Worm (Caenorhabditis elegans) whole organism, L1 larva: ENCODE results near the gene vha-15.

Experiments used
- C04F5.9 ChIP-seq: sonication (generic microtip); optimal IDR thresholded peaks from 2 replicates; lab custom pipeline; 2016; ENCODE audit warnings: missing genetic modification characterization, missing compliant biosample characterization
- F16B12.6 ChIP-seq: fragments of 150-350 bp; optimal IDR thresholded peaks from 2 replicates; lab custom pipeline; 2014; ENCODE audit warnings: missing biosample characterization, missing genetic modification characterization
- alr-1 ChIP-seq: fragments of 200-800 bp; sonication (Bioruptor generic); optimal IDR thresholded peaks from 2 replicates; lab custom pipeline; 2018; ENCODE audit warnings: borderline replicate concordance, mild to moderate bottlenecking, missing genetic modification characterization, missing compliant biosample characterization
- ceh-63 ChIP-seq: fragments of 200-800 bp; sonication (Bioruptor generic); optimal IDR thresholded peaks from 2 replicates; lab custom pipeline; 2018; ENCODE audit warnings: mild to moderate bottlenecking, missing genetic modification characterization, missing compliant biosample characterization
- ceh-8 ChIP-seq: fragments of 200-800 bp; sonication (Bioruptor generic); optimal IDR thresholded peaks from 2 replicates; lab custom pipeline; 2018; ENCODE audit warnings: mild to moderate bottlenecking, missing genetic modification characterization, moderate library complexity, missing compliant biosample characterization
- ces-1 ChIP-seq: fragments of 150-350 bp; optimal IDR thresholded peaks from 2 replicates; lab custom pipeline; 2014; ENCODE audit warnings: missing biosample characterization, missing genetic modification reagents, missing genetic modification characterization
- dpl-1 ChIP-seq, 3 experiments: fragments of 150-350 bp in 2 of 3; sonication (generic microtip) in 1 of 3; optimal IDR thresholded peaks; 2 replicates each; lab custom pipeline; 2014 to 2017; ENCODE audit warnings: missing biosample characterization in 3 of 3, missing genetic modification characterization in 3 of 3, missing genetic modification reagents in 3 of 3
- efl-1 ChIP-seq, 4 experiments: fragments of 150-350 bp; optimal IDR thresholded peaks in 3 of 4; peaks in 1 of 4; 1 replicate in 1 of 4; 2 replicates in 3 of 4; lab custom pipeline; 2014; ENCODE audit warnings: missing biosample characterization in 2 of 4, missing genetic modification characterization in 2 of 4, missing genetic modification reagents in 2 of 4
- egl-13 ChIP-seq: sonication (generic microtip); optimal IDR thresholded peaks from 2 replicates; lab custom pipeline; 2016; ENCODE audit warnings: missing genotype, missing genetic modification reagents, missing genetic modification characterization, missing compliant biosample characterization
- egl-27 ChIP-seq, 2 experiments: fragments of 150-350 bp in 1 of 2; sonication (generic microtip); optimal IDR thresholded peaks; 3 replicates each; lab custom pipeline; 2017 to 2018; ENCODE audit warnings: missing biosample characterization in 2 of 2, missing genetic modification characterization in 2 of 2, missing genetic modification reagents in 2 of 2
- fkh-10 ChIP-seq: sonication (generic microtip); optimal IDR thresholded peaks from 2 replicates; lab custom pipeline; 2017; ENCODE audit warnings: missing biosample characterization, missing genetic modification reagents, missing genetic modification characterization
- fkh-4 ChIP-seq: sonication (generic microtip); optimal IDR thresholded peaks from 2 replicates; lab custom pipeline; 2016; ENCODE audit warnings: missing compliant biosample characterization, missing genetic modification characterization, borderline replicate concordance
- fkh-8 ChIP-seq: sonication (generic microtip); optimal IDR thresholded peaks from 2 replicates; lab custom pipeline; 2016; ENCODE audit warnings: mild to moderate bottlenecking, missing genetic modification characterization, missing compliant biosample characterization
- fos-1 ChIP-seq: fragments of 150-350 bp; optimal IDR thresholded peaks from 2 replicates; lab custom pipeline; 2014; ENCODE audit warnings: missing biosample characterization, missing genetic modification characterization
- grh-1 ChIP-seq: fragments of 200-800 bp; sonication (Bioruptor generic); IDR thresholded peaks from 2 replicates; pipeline ENCODE4 v1.3.6; 2022; ENCODE audit warnings: missing genetic modification reagents, missing genetic modification characterization, missing compliant biosample characterization
- hlh-17 ChIP-seq: fragments of 200-800 bp; sonication (Bioruptor generic); optimal IDR thresholded peaks from 2 replicates; lab custom pipeline; 2018; ENCODE audit warnings: missing genetic modification characterization, mild to moderate bottlenecking, missing compliant biosample characterization, moderate library complexity, borderline replicate concordance
- lin-13 ChIP-seq: fragments of 150-350 bp; optimal IDR thresholded peaks from 2 replicates; lab custom pipeline; 2014; ENCODE audit warnings: missing biosample characterization, missing genetic modification reagents, missing genetic modification characterization
- lin-15B ChIP-seq: fragments of 150-350 bp; sonication (generic microtip); optimal IDR thresholded peaks from 3 replicates; lab custom pipeline; 2014; ENCODE audit warnings: missing biosample characterization, missing genetic modification characterization
- lsy-2 ChIP-seq, 2 experiments: fragments of 150-350 bp; optimal IDR thresholded peaks; 2 replicates each; lab custom pipeline; 2014; ENCODE audit warnings: missing biosample characterization in 2 of 2, missing genetic modification characterization in 2 of 2
- mdl-1 ChIP-seq, 2 experiments: fragments of 150-350 bp; optimal IDR thresholded peaks; 2 replicates each; lab custom pipeline; 2014 to 2017; ENCODE audit warnings: missing biosample characterization in 2 of 2, missing genetic modification characterization in 2 of 2, inconsistent platforms in 1 of 2
- mef-2 ChIP-seq: fragments of 150-350 bp; optimal IDR thresholded peaks from 2 replicates; lab custom pipeline; 2014; ENCODE audit warnings: missing biosample characterization, missing genetic modification characterization
- mep-1 ChIP-seq: fragments of 150-350 bp; optimal IDR thresholded peaks from 2 replicates; lab custom pipeline; 2014; ENCODE audit warnings: missing biosample characterization, missing genetic modification characterization
- nhr-11 ChIP-seq: fragments of 150-350 bp; optimal IDR thresholded peaks from 2 replicates; lab custom pipeline; 2014; ENCODE audit warnings: missing biosample characterization, missing genetic modification characterization
- nhr-19 ChIP-seq: fragments of 200-800 bp; sonication (Bioruptor generic); conservative IDR thresholded peaks from 2 replicates; pipeline ENCODE4 v1.3.6; 2022; ENCODE audit warnings: missing genetic modification characterization, missing compliant biosample characterization
- nhr-20 ChIP-seq: sonication (generic microtip); optimal IDR thresholded peaks from 2 replicates; lab custom pipeline; 2016; ENCODE audit warnings: mild to moderate bottlenecking, missing genetic modification characterization, missing compliant biosample characterization
- nhr-28 ChIP-seq: fragments of 150-350 bp; optimal IDR thresholded peaks from 2 replicates; lab custom pipeline; 2014; ENCODE audit warnings: missing biosample characterization, missing genetic modification characterization
- nhr-47 ChIP-seq: sonication (generic microtip); optimal IDR thresholded peaks from 2 replicates; lab custom pipeline; 2016; ENCODE audit warnings: mild to moderate bottlenecking, missing genetic modification characterization, moderate library complexity, missing compliant biosample characterization
- nhr-71 ChIP-seq: sonication (generic microtip); optimal IDR thresholded peaks from 2 replicates; lab custom pipeline; 2016; ENCODE audit warnings: mild to moderate bottlenecking, missing genetic modification characterization, moderate library complexity, missing compliant biosample characterization
- nhr-77 ChIP-seq: fragments of 150-350 bp; optimal IDR thresholded peaks from 2 replicates; lab custom pipeline; 2014; ENCODE audit warnings: missing biosample characterization, missing genetic modification characterization
- nhr-85 ChIP-seq: sonication (generic microtip); peaks from one replicate; lab custom pipeline; 2016; ENCODE audit warnings: missing genetic modification characterization, inconsistent platforms, missing compliant biosample characterization
- nhr-90 ChIP-seq: sonication (generic microtip); optimal IDR thresholded peaks from 2 replicates; lab custom pipeline; 2016; ENCODE audit warnings: mild to moderate bottlenecking, missing genetic modification characterization, missing compliant biosample characterization; ENCODE audit not compliant: poor library complexity
- pag-3 ChIP-seq: sonication (generic microtip); optimal IDR thresholded peaks from 2 replicates; lab custom pipeline; 2017; ENCODE audit warnings: missing genetic modification characterization, mild to moderate bottlenecking, missing compliant biosample characterization, antibody characterized with exemption, borderline replicate concordance; ENCODE audit not compliant: insufficient read depth
- pqm-1 ChIP-seq: sonication (generic microtip); optimal IDR thresholded peaks from 3 replicates; lab custom pipeline; 2017; ENCODE audit warnings: missing biosample characterization, missing genetic modification characterization
- rnt-1 ChIP-seq: sonication (generic microtip); optimal IDR thresholded peaks from 2 replicates; lab custom pipeline; 2016; ENCODE audit warnings: mild to moderate bottlenecking, missing genetic modification characterization, moderate library complexity, missing compliant biosample characterization
- snpc-4 ChIP-seq: fragments of 150-350 bp; optimal IDR thresholded peaks from 2 replicates; lab custom pipeline; 2014; ENCODE audit warnings: missing biosample characterization, missing genetic modification characterization
- snu-23 ChIP-seq: sonication (generic microtip); optimal IDR thresholded peaks from 2 replicates; lab custom pipeline; 2016; ENCODE audit warnings: missing genetic modification characterization, missing compliant biosample characterization
- sox-4 ChIP-seq: sonication (generic microtip); optimal IDR thresholded peaks from 2 replicates; lab custom pipeline; 2016; ENCODE audit warnings: missing genetic modification characterization, missing compliant biosample characterization
- sptf-1 ChIP-seq: fragments of 150-350 bp; optimal IDR thresholded peaks from 2 replicates; lab custom pipeline; 2014; ENCODE audit warnings: missing biosample characterization, missing genetic modification characterization
- sup-37 ChIP-seq: fragments of 200-800 bp; sonication (Bioruptor generic); optimal IDR thresholded peaks from 2 replicates; lab custom pipeline; 2018; ENCODE audit warnings: mild to moderate bottlenecking, missing genetic modification characterization, missing compliant biosample characterization
- tbx-2 ChIP-seq: sonication (generic microtip); optimal IDR thresholded peaks from 2 replicates; lab custom pipeline; 2016; ENCODE audit warnings: missing genetic modification characterization, missing compliant biosample characterization
- unc-62 ChIP-seq: fragments of 150-350 bp; optimal IDR thresholded peaks from 2 replicates; lab custom pipeline; 2014; ENCODE audit warnings: missing biosample characterization, missing genetic modification reagents, missing genetic modification characterization
- unc-98 ChIP-seq: fragments of 200-800 bp; sonication (Bioruptor generic); IDR thresholded peaks from 2 replicates; pipeline ENCODE4 v1.3.6; 2022; ENCODE audit warnings: missing genetic modification characterization, missing compliant biosample characterization
- zip-4 ChIP-seq: fragments of 200-800 bp; sonication (Bioruptor generic); optimal IDR thresholded peaks from 2 replicates; lab custom pipeline; 2018; ENCODE audit warnings: mild to moderate bottlenecking, missing genetic modification characterization, moderate library complexity, missing compliant biosample characterization
- ztf-11 ChIP-seq, 2 experiments: sonication (generic microtip); optimal IDR thresholded peaks; 2 replicates each; lab custom pipeline; 2016 to 2017; ENCODE audit warnings: missing genetic modification characterization in 2 of 2, missing biosample characterization in 1 of 2, missing compliant biosample characterization in 1 of 2

The vha-15 gene

DNA sequence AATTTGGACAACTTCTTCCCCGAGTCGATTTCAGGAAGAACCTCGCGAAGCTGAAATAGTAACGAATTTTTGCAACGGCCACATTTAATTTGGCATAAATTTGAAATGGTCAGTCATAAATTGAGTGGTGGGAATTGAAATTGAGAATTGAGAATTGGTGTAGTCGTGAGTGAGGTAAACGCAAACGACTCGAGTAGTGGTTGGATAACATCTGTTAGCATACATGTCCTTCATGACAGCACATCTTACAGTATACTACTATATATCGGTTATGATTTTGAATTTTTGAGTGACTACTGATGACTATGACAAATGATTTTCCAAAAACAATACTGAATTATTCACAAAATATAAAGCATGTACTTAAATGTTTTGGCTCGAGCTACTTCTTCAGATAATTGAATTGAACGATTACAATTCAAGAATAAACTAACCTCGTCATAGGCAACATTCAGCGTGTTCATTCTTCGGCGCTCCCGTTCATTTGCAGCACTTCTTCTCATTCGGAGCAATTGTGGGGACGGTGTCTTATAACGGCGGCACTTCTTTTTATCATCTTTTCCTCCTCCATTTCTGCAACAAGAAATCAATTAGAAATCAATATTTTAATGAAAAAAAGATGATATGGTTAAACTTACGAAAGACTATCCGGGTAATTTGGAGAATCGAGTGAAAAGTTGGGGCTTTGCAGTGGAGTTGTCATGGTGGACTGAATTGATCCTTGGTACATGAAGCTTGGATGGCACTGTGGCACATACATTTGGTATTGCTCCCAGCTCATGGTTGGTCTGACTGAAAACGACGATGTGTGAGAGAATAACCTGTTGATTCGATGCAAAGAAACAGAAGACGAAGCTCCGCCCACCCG lies 8.2 kb upstream of the vha-15 start, which contains the start of gene lin-32:
lin-32 (minus strand) TSS at position 818 of the 868 bp plus-strand sequence.
- TF ChIP-seq tbx-2 (peak; percentile 1), ztf-11 (tag; optimal IDR thresholded peaks at IDR 0.05; lab: Kevin White, UChicago) (peak in 1 of 2 experiments; percentile 65), nhr-77 (tag; lab: Kevin White, UChicago) (no peak), ceh-8 (GFP tag; lab: Kevin White, UChicago) (no peak)

ce11 chrX:2231346-2231745 lies 6.4 kb upstream of the vha-15 start:
- TF ChIP-seq lin-15B (tag; lab: Kevin White, UChicago): no peak
- no peak for TF ChIP-seq unc-98 (GFP tag; lab: Robert Waterston, UW)
- TF ChIP-seq nhr-28 (tag; lab: Kevin White, UChicago): no peak
- TF ChIP-seq nhr-47 (tag; lab: Kevin White, UChicago): no peak
- TF ChIP-seq ces-1 (GFP tag; lab: Kevin White, UChicago): no peak
- TF ChIP-seq sup-37 (GFP tag; lab: Kevin White, UChicago): no peak
- no peak for TF ChIP-seq fkh-8 (tag; lab: Kevin White, UChicago)
- no peak for TF ChIP-seq ceh-63 (GFP tag; lab: Kevin White, UChicago)
- TF ChIP-seq hlh-17 (GFP tag; lab: Kevin White, UChicago): no peak
- no peak for TF ChIP-seq lin-13 (GFP tag; lab: Kevin White, UChicago)
- TF ChIP-seq zip-4: no peak
- no peak for TF ChIP-seq sptf-1 (tag; lab: Kevin White, UChicago)
- no peak for TF ChIP-seq ztf-11 (tag; optimal IDR thresholded peaks at IDR 0.05; lab: Kevin White, UChicago)
- TF ChIP-seq alr-1: no peak
- no peak for TF ChIP-seq nhr-71 (tag; lab: Kevin White, UChicago)

- TF ChIP-seq nhr-47 (tag; lab: Kevin White, UChicago) (peak; percentile 62), alr-1 (no peak), mdl-1 (tag; optimal IDR thresholded peaks at IDR 0.05; lab: Kevin White, UChicago) (peak in 1 of 2 experiments; percentile 28), grh-1 (no peak), lsy-2 (tag; optimal IDR thresholded peaks at IDR 0.05; lab: Kevin White, UChicago) (peak; percentile 71 to 79), sox-4 (tag; lab: Kevin White, UChicago) (no peak), snu-23 (GFP tag; lab: Kevin White, UChicago) (peak; percentile 74), nhr-71 (tag; lab: Kevin White, UChicago) (peak; percentile 69), snpc-4 (no peak), nhr-85 (peak; percentile 79), efl-1 (optimal IDR thresholded peaks at IDR 0.05; lab: Kevin White, UChicago) (peak; percentile 44 to 61), efl-1 (GFP tag; optimal IDR thresholded peaks at IDR 0.05 in 1 of 2; lab: Kevin White, UChicago) (peak; percentile 39 to 75), F16B12.6 (no peak), ceh-8 (GFP tag; lab: Kevin White, UChicago) (no peak), pqm-1 (tag; lab: Kevin White, UChicago) (no peak), ces-1 (GFP tag; lab: Kevin White, UChicago) (no peak), egl-27 (tag; optimal IDR thresholded peaks at IDR 0.05; lab: Kevin White, UChicago) (no peak), mef-2 (tag; lab: Kevin White, UChicago) (no peak), nhr-19 (GFP tag; lab: Robert Waterston, UW) (no peak; the same call in 1 of the 2 replicates), nhr-20 (tag; lab: Kevin White, UChicago) (peak; percentile 60), C04F5.9 (tag; lab: Kevin White, UChicago) (peak; percentile 34), rnt-1 (tag; lab: Kevin White, UChicago) (peak; percentile 63), dpl-1 (GFP tag; optimal IDR thresholded peaks at IDR 0.05; lab: Kevin White, UChicago) (peak; percentile 41 to 56 (median 52)), egl-13 (tag; lab: Kevin White, UChicago) (no peak), fkh-10 (GFP tag; lab: Kevin White, UChicago) (no peak), nhr-11 (no peak), tbx-2 (peak; percentile 45), mep-1 (tag; lab: Kevin White, UChicago) (peak; percentile 76), pag-3 (peak; percentile 55), fos-1 (tag; lab: Kevin White, UChicago) (no peak), fkh-4 (tag; lab: Kevin White, UChicago) (no peak), sup-37 (GFP tag; lab: Kevin White, UChicago) (no peak), unc-62 (GFP tag; lab: Kevin White, UChicago) (no peak), nhr-90 (peak; percentile 37)
Measured at ce11 chrX:2233929-2234328, 3.8 kb upstream of the vha-15 start, which contains the start of gene T14F9.2. Gene T14F9.2, plus strand, starts transcription at chrX:2234324.
